Fruit fly (Drosophila melanogaster): ENCODE results near the gene Tmtc1.
A peak's percentile ranks its signal among the peaks of the same experiment; 100 is the strongest.

Tmtc1 gene

dm6 chr2L:2767627-2768026 lies 90.1 kb downstream of the Tmtc1 start, which contains the start of the genes Taf10b and Taf10 (continued):
- TF ChIP-seq pita (GFP tag; optimal IDR thresholded peaks at IDR 0.05) (no peak), CG30020 (tag; optimal IDR thresholded peaks at IDR 0.05) (peak; percentile 40), CG18619 (GFP tag; optimal IDR thresholded peaks at IDR 0.05) (no peak), CG2875 (GFP tag; optimal IDR thresholded peaks at IDR 0.05) (no peak), Dad (GFP tag; optimal IDR thresholded peaks at IDR 0.05) (no peak), CG12219 (GFP tag; optimal IDR thresholded peaks at IDR 0.05) (no peak), jing (GFP tag; optimal IDR thresholded peaks at IDR 0.05) (no peak), CG2120 (GFP tag; optimal IDR thresholded peaks at IDR 0.05) (peak; percentile 10), Hmr (GFP tag; optimal IDR thresholded peaks at IDR 0.05) (no peak), unc-4 (GFP tag; IDR thresholded peaks at IDR 0.05; ENCODE audit: partially characterized antibody) (peak; percentile 87), CG3838 (GFP tag; optimal IDR thresholded peaks at IDR 0.05) (no peak), Gug (GFP tag; IDR thresholded peaks at IDR 0.05) (no peak), tll (GFP tag; optimal IDR thresholded peaks at IDR 0.05) (no peak), seq (GFP tag; IDR thresholded peaks at IDR 0.05) (no peak), CG33213 (GFP tag; optimal IDR thresholded peaks at IDR 0.05) (no peak), Dp (GFP tag; optimal IDR thresholded peaks at IDR 0.05) (peak; percentile 45), CG6175 (GFP tag; IDR thresholded peaks at IDR 0.05) (no peak), lola (GFP tag; optimal IDR thresholded peaks at IDR 0.05) (no peak), ttk (GFP tag; IDR thresholded peaks at IDR 0.05) (no peak), tap (tag; optimal IDR thresholded peaks at IDR 0.05) (no peak), odd (GFP tag; optimal IDR thresholded peaks at IDR 0.05) (no peak), CG16815 (GFP tag; optimal IDR thresholded peaks at IDR 0.05) (no peak), usp (GFP tag; optimal IDR thresholded peaks at IDR 0.05) (no peak), org-1 (GFP tag; optimal IDR thresholded peaks at IDR 0.05) (no peak), CG7839 (tag; optimal IDR thresholded peaks at IDR 0.05) (no peak), Vsx1 (GFP tag; optimal IDR thresholded peaks at IDR 0.05) (no peak), CG8478 (optimal IDR thresholded peaks at IDR 0.05) (no peak), grn (GFP tag; optimal IDR thresholded peaks at IDR 0.05) (no peak), inv (GFP tag; IDR thresholded peaks at IDR 0.05; ENCODE audit: partially characterized antibody) (peak; percentile 63), Antp (GFP tag; optimal IDR thresholded peaks at IDR 0.05) (no peak), Med (GFP tag) (peak; percentile 75), CG31224 (GFP tag; IDR thresholded peaks at IDR 0.05) (no peak), bigmax (GFP tag; optimal IDR thresholded peaks at IDR 0.05) (no peak), CG7745 (tag; optimal IDR thresholded peaks at IDR 0.05) (no peak), pan (optimal IDR thresholded peaks at IDR 0.05) (no peak), pan (GFP tag; optimal IDR thresholded peaks at IDR 0.05 in 1 of 2, IDR thresholded peaks at IDR 0.05 in 1 of 2) (no peak), C15 (GFP tag; IDR thresholded peaks at IDR 0.05) (no peak), CG15514 (GFP tag; optimal IDR thresholded peaks at IDR 0.05) (peak; percentile 49), H15 (GFP tag; IDR thresholded peaks at IDR 0.05) (no peak), CG12659 (GFP tag; optimal IDR thresholded peaks at IDR 0.05) (peak; percentile 66), CG9727 (GFP tag; optimal IDR thresholded peaks at IDR 0.05) (no peak), shn (GFP tag; optimal IDR thresholded peaks at IDR 0.05) (no peak), CG17361 (GFP tag; IDR thresholded peaks at IDR 0.05) (no peak), MTF-1 (GFP tag; optimal IDR thresholded peaks at IDR 0.05; ENCODE audit: borderline replicate concordance) (no peak), chinmo (GFP tag; IDR thresholded peaks at IDR 0.05; ENCODE audit: partially characterized antibody) (peak; percentile 88; the same call in 3 of the 4 replicates), CG34224 (GFP tag; IDR thresholded peaks at IDR 0.05; ENCODE audit: partially characterized antibody) (peak; percentile 95), Six4 (GFP tag; optimal IDR thresholded peaks at IDR 0.05) (no peak), CG12299 (tag; optimal IDR thresholded peaks at IDR 0.05) (no peak), gem (tag; optimal IDR thresholded peaks at IDR 0.05) (no peak), Pdp1 (GFP tag; optimal IDR thresholded peaks at IDR 0.05) (peak in 1 of 2 experiments; percentile 30), sug (tag; optimal IDR thresholded peaks at IDR 0.05) (peak; percentile 33)
